Fruit fly (Drosophila melanogaster) whole organism, embryonic: Measurements from ENCODE around the gene CG1074.

ENCODE experiments used
- Ada2b ChIP-seq: fragments of 200-800 bp; sonication (Bioruptor generic); IDR thresholded peaks from 2 replicates; pipeline ENCODE4 v1.3.6; 2022; ENCODE audit warnings: missing biosample characterization, missing genetic modification characterization
- Blimp-1 ChIP-seq: fragments of 200-800 bp; sonication (Bioruptor generic); optimal IDR thresholded peaks from 3 replicates; lab custom pipeline; 2018; ENCODE audit warnings: missing biosample characterization, missing genetic modification characterization, mild to moderate bottlenecking, moderate library complexity, missing genetic modification reagents
- CG10654 ChIP-seq: fragments of 200-800 bp; sonication (Bioruptor generic); optimal IDR thresholded peaks from 2 replicates; lab custom pipeline; 2016; ENCODE audit warnings: missing biosample characterization, missing genetic modification characterization
- CG11723 ChIP-seq: fragments of 200-800 bp; sonication (Bioruptor generic); optimal IDR thresholded peaks from 2 replicates; lab custom pipeline; 2017; ENCODE audit warnings: missing biosample characterization, mild to moderate bottlenecking, missing genetic modification characterization
- CG12391 ChIP-seq: fragments of 200-800 bp; sonication (Bioruptor generic); optimal IDR thresholded peaks from 3 replicates; lab custom pipeline; 2018; ENCODE audit warnings: missing biosample characterization, mild to moderate bottlenecking, missing genetic modification characterization, moderate library complexity
- CG15479 ChIP-seq: fragments of 200-800 bp; sonication (Bioruptor generic); optimal IDR thresholded peaks from 3 replicates; lab custom pipeline; 2019; ENCODE audit warnings: missing biosample characterization, mild to moderate bottlenecking, missing genetic modification characterization, moderate library complexity
- CG18599 ChIP-seq: fragments of 200-800 bp; sonication (Bioruptor generic); optimal IDR thresholded peaks from 3 replicates; lab custom pipeline; 2017; ENCODE audit warnings: missing biosample characterization, missing genetic modification characterization, mild to moderate bottlenecking, moderate library complexity, missing genetic modification reagents
- CG2199 ChIP-seq: fragments of 200-800 bp; sonication (Bioruptor generic); IDR thresholded peaks from 3 replicates; pipeline ENCODE4 v1.3.6; 2022; ENCODE audit warnings: missing biosample characterization, missing genetic modification characterization
- CG2678 ChIP-seq: fragments of 200-800 bp; sonication (Bioruptor generic); optimal IDR thresholded peaks from 3 replicates; lab custom pipeline; 2019; ENCODE audit warnings: missing biosample characterization, mild to moderate bottlenecking, missing genetic modification characterization, moderate library complexity
- CG2875 ChIP-seq: fragments of 200-800 bp; sonication (Bioruptor generic); optimal IDR thresholded peaks from 2 replicates; lab custom pipeline; 2017; ENCODE audit warnings: missing biosample characterization, mild to moderate bottlenecking, missing genetic modification characterization, missing genetic modification reagents
- CG30403 ChIP-seq: fragments of 200-800 bp; sonication (Bioruptor generic); optimal IDR thresholded peaks from 3 replicates; lab custom pipeline; 2016; ENCODE audit warnings: missing biosample characterization, missing genetic modification characterization
- CG3726 ChIP-seq: fragments of 200-800 bp; sonication (Bioruptor generic); IDR thresholded peaks from 3 replicates; pipeline ENCODE4, ENCODE4 v1.3.6; 2022; ENCODE audit warnings: missing biosample characterization, missing genetic modification characterization
- CG5180 ChIP-seq: fragments of 200-800 bp; sonication (Bioruptor generic); optimal IDR thresholded peaks from 3 replicates; lab custom pipeline; 2017; ENCODE audit warnings: missing biosample characterization, missing genetic modification characterization, mild to moderate bottlenecking, moderate library complexity, missing genetic modification reagents
- CG6272 ChIP-seq: fragments of 200-800 bp; sonication (Bioruptor generic); IDR thresholded peaks from 2 replicates; pipeline ENCODE4 v1.3.6; 2022; ENCODE audit warnings: missing biosample characterization, missing genetic modification characterization
- Elba2 ChIP-seq: fragments of 200-800 bp; sonication (Bioruptor generic); optimal IDR thresholded peaks from 3 replicates; lab custom pipeline; 2016; ENCODE audit warnings: missing biosample characterization, missing genetic modification characterization
- Ets65A ChIP-seq: fragments of 200-800 bp; sonication (Bioruptor generic); peaks from one replicate; lab custom pipeline; 2016; ENCODE audit warnings: missing biosample characterization, missing genetic modification characterization
- Gsc ChIP-seq: fragments of 200-800 bp; sonication (Bioruptor generic); IDR thresholded peaks from 2 replicates; pipeline ENCODE4 v1.3.6; 2022; ENCODE audit warnings: missing biosample characterization, missing genetic modification characterization
- HLH3B ChIP-seq: fragments of 200-800 bp; sonication (Bioruptor generic); IDR thresholded peaks from 2 replicates; pipeline ENCODE4 v1.3.6; 2022; ENCODE audit warnings: missing biosample characterization, missing genetic modification characterization
- Hr78 ChIP-seq, 2 experiments: fragments of 200-800 bp in 1 of 2; fragments of >200 bp in 1 of 2; sonication (Bioruptor generic) in 1 of 2; optimal IDR thresholded peaks; 2 replicates each; lab custom pipeline; 2017 to 2019; ENCODE audit warnings: missing biosample characterization in 2 of 2, missing genetic modification characterization in 2 of 2, mild to moderate bottlenecking in 1 of 2, moderate library complexity in 1 of 2
- Hsf ChIP-seq: fragments of 200-800 bp; sonication (Bioruptor generic); optimal IDR thresholded peaks from 3 replicates; lab custom pipeline; 2016; ENCODE audit warnings: missing biosample characterization, missing genetic modification characterization
- cg ChIP-seq: fragments of 200-800 bp; sonication (Bioruptor generic); optimal IDR thresholded peaks from 3 replicates; lab custom pipeline; 2019; ENCODE audit warnings: missing biosample characterization, mild to moderate bottlenecking, missing genetic modification characterization, moderate library complexity
- chinmo ChIP-seq: fragments of 200-800 bp; sonication (Bioruptor generic); IDR thresholded peaks from 4 replicates; pipeline ENCODE4 v1.3.6; 2022; ENCODE audit warnings: missing biosample characterization, missing genetic modification characterization; ENCODE audit not compliant: partially characterized antibody
- ci ChIP-seq: fragments of 200-800 bp; sonication (Bioruptor generic); IDR thresholded peaks from 3 replicates; pipeline ENCODE4 v1.3.6; 2022; ENCODE audit warnings: missing biosample characterization, missing genetic modification characterization
- dati ChIP-seq: fragments of 200-800 bp; sonication (Bioruptor generic); IDR thresholded peaks from 2 replicates; pipeline ENCODE4 v1.3.6; 2022; ENCODE audit warnings: missing biosample characterization, missing genetic modification characterization
- grn ChIP-seq: fragments of 200-800 bp; sonication (Bioruptor generic); optimal IDR thresholded peaks from 3 replicates; lab custom pipeline; 2017; ENCODE audit warnings: missing biosample characterization, missing genetic modification characterization
- kni ChIP-seq: fragments of 200-800 bp; sonication (Bioruptor generic); optimal IDR thresholded peaks from 3 replicates; lab custom pipeline; 2017; ENCODE audit warnings: mild to moderate bottlenecking, missing biosample characterization, missing genetic modification reagents, missing genetic modification characterization
- otp ChIP-seq: fragments of 200-800 bp; sonication (Bioruptor generic); IDR thresholded peaks from 3 replicates; pipeline ENCODE4, ENCODE4 v1.3.6; 2022; ENCODE audit warnings: missing biosample characterization, missing genetic modification characterization
- pb ChIP-seq: fragments of 200-800 bp; sonication (Bioruptor generic); optimal IDR thresholded peaks from 3 replicates; lab custom pipeline; 2016; ENCODE audit warnings: missing biosample characterization, missing genetic modification characterization
- pros ChIP-seq: fragments of 200-800 bp; sonication (Bioruptor generic); optimal IDR thresholded peaks from 3 replicates; lab custom pipeline; 2019; ENCODE audit warnings: missing biosample characterization, mild to moderate bottlenecking, missing genetic modification characterization, moderate library complexity
- rib ChIP-seq: fragments of 200-800 bp; sonication (Bioruptor generic); IDR thresholded peaks from 2 replicates; pipeline ENCODE4 v1.3.6; 2022; ENCODE audit warnings: missing biosample characterization, missing genetic modification characterization
- slbo ChIP-seq: fragments of 200-800 bp; sonication (Bioruptor generic); IDR thresholded peaks from 2 replicates; pipeline ENCODE4 v1.3.6; 2022; ENCODE audit warnings: missing biosample characterization, missing genetic modification characterization
- sna ChIP-seq: fragments of 200-800 bp; sonication (Bioruptor generic); IDR thresholded peaks from 2 replicates; pipeline ENCODE4 v1.3.6; 2022; ENCODE audit warnings: missing biosample characterization, missing genetic modification characterization; ENCODE audit not compliant: partially characterized antibody
- tll ChIP-seq, 2 experiments: fragments of 200-800 bp in 1 of 2; fragments of >200 bp in 1 of 2; sonication (Bioruptor generic) in 1 of 2; optimal IDR thresholded peaks; 2 replicates each; lab custom pipeline; 2017 to 2019; ENCODE audit warnings: missing biosample characterization in 2 of 2, missing genetic modification characterization in 2 of 2, mild to moderate bottlenecking in 1 of 2, moderate library complexity in 1 of 2
- vnd ChIP-seq: fragments of 200-800 bp; sonication (Bioruptor generic); IDR thresholded peaks from 3 replicates; pipeline ENCODE4 v1.3.6; 2022; ENCODE audit warnings: missing biosample characterization, missing genetic modification characterization; ENCODE audit not compliant: partially characterized antibody
- vvl ChIP-seq: fragments of 200-800 bp; sonication (Bioruptor generic); IDR thresholded peaks from 2 replicates; pipeline ENCODE4 v1.3.6; 2022; ENCODE audit warnings: missing biosample characterization, missing genetic modification characterization
- zen ChIP-seq: fragments of 200-800 bp; sonication (Bioruptor generic); optimal IDR thresholded peaks from 3 replicates; lab custom pipeline; 2018; ENCODE audit warnings: missing biosample characterization, mild to moderate bottlenecking, missing genetic modification characterization, moderate library complexity

CG1074 gene

dm6 chr3R:4471846-4472693 is 38.3 kb downstream of the CG1074 start (continued):
- no peak for TF ChIP-seq CG11723 (GFP tag; lab: Kevin White, UChicago)
- TF ChIP-seq Blimp-1 (GFP tag; lab: Kevin White, UChicago) = peak; percentile 96
- 0 out of 3 replicates have a peak, but pooled peaks have one; percentile 9 for TF ChIP-seq ci (GFP tag; lab: Robert Waterston, UW)
- TF ChIP-seq, all 482 proteins: peak for 9

dm6 chr3R:4472694-4472975 is 38.9 kb downstream of the CG1074 start:
- TF ChIP-seq CG12391 = no peak
- peak; percentile 83 for TF ChIP-seq zen (tag; lab: Kevin White, UChicago)
- 0 out of 2 replicates have a peak, but pooled peaks have one; percentile 13 for TF ChIP-seq sna (GFP tag; lab: Robert Waterston, UW)
- peak; percentile 73 for TF ChIP-seq kni (GFP tag; lab: Kevin White, UChicago)
- TF ChIP-seq chinmo = 0 out of 4 replicates have a peak, but pooled peaks have one; percentile 8
- no peak for TF ChIP-seq CG30403
- peak; percentile 7 for TF ChIP-seq pros (GFP tag; lab: Kevin White, UChicago)
- no peak for TF ChIP-seq otp (GFP tag; lab: Robert Waterston, UW)
- peak; percentile 15 for TF ChIP-seq Elba2 (GFP tag; lab: Kevin White, UChicago)
- peak; percentile 14 for TF ChIP-seq grn (GFP tag; lab: Kevin White, UChicago)
- TF ChIP-seq Ets65A (GFP tag; lab: Kevin White, UChicago) = peak; percentile 69
- TF ChIP-seq pb = no peak
- TF ChIP-seq slbo = no peak
- no peak for TF ChIP-seq CG10654 (GFP tag; lab: Kevin White, UChicago)
- no peak for TF ChIP-seq CG2875 (GFP tag; lab: Kevin White, UChicago)
- TF ChIP-seq CG18599 (GFP tag; lab: Kevin White, UChicago) = no peak
- TF ChIP-seq CG5180 (GFP tag; lab: Kevin White, UChicago) = peak; percentile 18
- peak; percentile 22; the same call in 1 of the 2 replicates for TF ChIP-seq HLH3B (GFP tag; lab: Robert Waterston, UW)
- TF ChIP-seq CG2199 (GFP tag; lab: Robert Waterston, UW) = no peak
- peak; percentile 84 for TF ChIP-seq CG15479 (GFP tag; lab: Kevin White, UChicago)
- TF ChIP-seq Gsc (GFP tag; lab: Robert Waterston, UW) = no peak
- TF ChIP-seq tll (GFP tag; optimal IDR thresholded peaks at IDR 0.05; lab: Kevin White, UChicago) = peak in 1 of 2 experiments; percentile 63
- TF ChIP-seq Ada2b = no peak
- no peak for TF ChIP-seq vnd (GFP tag; lab: Robert Waterston, UW)

DNA sequence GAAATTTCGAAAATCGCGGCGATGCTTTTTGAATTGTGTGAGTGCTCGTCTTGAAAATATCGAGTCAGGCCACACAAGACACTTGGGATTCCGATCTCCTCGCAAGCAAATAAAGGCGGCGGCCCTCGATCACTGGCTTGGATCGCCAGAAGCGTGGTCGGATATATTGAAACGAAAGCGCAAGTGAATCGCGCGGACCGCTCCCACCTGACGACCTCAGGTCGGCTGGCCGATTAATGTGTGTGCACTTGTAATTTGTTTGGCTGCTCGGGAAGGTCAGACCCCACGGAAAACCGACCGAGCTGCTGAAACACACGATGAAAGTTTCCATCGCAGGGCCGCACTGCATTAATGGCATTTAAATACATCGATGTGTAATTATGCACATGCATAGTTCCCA is 41.6 kb downstream of the CG1074 start:
- TF ChIP-seq cg (no peak), vvl (GFP tag; lab: Robert Waterston, UW) (0 out of 2 replicates have a peak, but pooled peaks have one; percentile 39), Hsf (GFP tag; lab: Kevin White, UChicago) (no peak), Blimp-1 (GFP tag; lab: Kevin White, UChicago) (peak; percentile 87), CG6272 (GFP tag; lab: Robert Waterston, UW) (no peak), CG2199 (GFP tag; lab: Robert Waterston, UW) (0 out of 3 replicates have a peak, but pooled peaks have one; percentile 38), rib (GFP tag; lab: Robert Waterston, UW) (0 out of 2 replicates have a peak, but pooled peaks have one; percentile 34), CG2678 (tag; lab: Kevin White, UChicago) (no peak), kni (GFP tag; lab: Kevin White, UChicago) (peak; percentile 42), CG3726 (GFP tag; lab: Robert Waterston, UW) (no peak), dati (GFP tag; lab: Robert Waterston, UW) (no peak), Hr78 (GFP tag; optimal IDR thresholded peaks at IDR 0.05; lab: Kevin White, UChicago) (peak in 1 of 2 experiments; percentile 84)
